Worm (Caenorhabditis elegans): ENCODE results near the gene ceh-63.

DNA sequence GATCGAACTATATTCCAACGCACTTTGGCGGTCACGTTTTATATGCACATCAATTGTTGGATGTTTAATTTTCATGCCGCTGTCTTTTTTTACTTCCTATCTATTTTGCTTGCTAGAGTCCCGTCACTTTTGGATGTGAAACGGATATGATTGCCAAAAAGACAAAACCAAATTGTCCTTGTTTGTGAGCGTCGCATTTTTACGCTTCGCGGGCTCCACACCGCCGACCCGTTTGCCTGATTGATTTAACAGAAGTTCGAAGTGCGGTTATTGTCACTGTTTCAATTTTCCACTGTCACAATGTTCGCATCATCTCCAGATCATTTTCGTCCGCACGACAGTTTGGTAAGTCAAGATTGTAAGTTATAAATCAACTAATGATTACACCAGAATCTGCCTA lies 40.9 kb upstream of the ceh-63 start, which contains the start of gene C01C4.2:
- TF ChIP-seq nhr-237 (tag; optimal IDR thresholded peaks at IDR 0.05) (no peak), lin-15B (tag; optimal IDR thresholded peaks at IDR 0.05) (no peak), Y75B8A.6 (GFP tag; IDR thresholded peaks at IDR 0.05) (no peak), R02D3.7 (tag; optimal IDR thresholded peaks at IDR 0.05) (no peak), gei-8 (GFP tag; optimal IDR thresholded peaks at IDR 0.05) (no peak), nhr-77 (tag; optimal IDR thresholded peaks at IDR 0.05) (no peak), nhr-28 (tag; optimal IDR thresholded peaks at IDR 0.05) (no peak)
